Fruit fly (Drosophila melanogaster) whole organism, embryonic: ENCODE results near the gene CG5080.

Experiments used
- Asciz ChIP-seq: fragments of 200-800 bp; sonication (Bioruptor generic); optimal IDR thresholded peaks from 2 replicates; lab custom pipeline; 2017; ENCODE audit warnings: missing biosample characterization, mild to moderate bottlenecking, missing genetic modification characterization, missing genetic modification reagents
- Bgb ChIP-seq: fragments of 200-800 bp; sonication (Bioruptor generic); IDR thresholded peaks from 2 replicates; pipeline ENCODE4 v1.3.6; 2022; ENCODE audit warnings: missing biosample characterization, missing genetic modification characterization; ENCODE audit not compliant: partially characterized antibody
- CG10147 ChIP-seq: fragments of 200-800 bp; sonication (Bioruptor generic); optimal IDR thresholded peaks from 2 replicates; lab custom pipeline; 2019; ENCODE audit warnings: missing biosample characterization, mild to moderate bottlenecking, missing genetic modification characterization, moderate library complexity
- CG10209 ChIP-seq: fragments of 200-800 bp; sonication (Bioruptor generic); optimal IDR thresholded peaks from 3 replicates; lab custom pipeline; 2017; ENCODE audit warnings: missing biosample characterization, mild to moderate bottlenecking, missing genetic modification characterization, missing genetic modification reagents
- CG10543 ChIP-seq: fragments of 200-800 bp; sonication (Bioruptor generic); optimal IDR thresholded peaks from 3 replicates; lab custom pipeline; 2017; ENCODE audit warnings: missing biosample characterization, mild to moderate bottlenecking, missing genetic modification characterization, moderate library complexity
- CG11085 ChIP-seq: fragments of 200-800 bp; sonication (Bioruptor generic); IDR thresholded peaks from 2 replicates; pipeline ENCODE4 v1.3.6; 2022; ENCODE audit warnings: missing biosample characterization, missing genetic modification characterization
- CG12744 ChIP-seq: fragments of 200-800 bp; sonication (Bioruptor generic); optimal IDR thresholded peaks from 2 replicates; lab custom pipeline; 2016; ENCODE audit warnings: missing biosample characterization, missing genetic modification characterization
- CG13123 ChIP-seq: fragments of 200-800 bp; sonication (Bioruptor generic); optimal IDR thresholded peaks from 2 replicates; lab custom pipeline; 2016; ENCODE audit warnings: missing biosample characterization, missing genetic modification characterization
- CG15269 ChIP-seq: fragments of 200-800 bp; sonication (Bioruptor generic); optimal IDR thresholded peaks from 2 replicates; lab custom pipeline; 2018; ENCODE audit warnings: missing biosample characterization, mild to moderate bottlenecking, missing genetic modification characterization, moderate library complexity
- CG15696 ChIP-seq: fragments of 200-800 bp; sonication (Bioruptor generic); optimal IDR thresholded peaks from 2 replicates; lab custom pipeline; 2019; ENCODE audit warnings: missing biosample characterization, mild to moderate bottlenecking, missing genetic modification characterization, moderate library complexity
- CG17359 ChIP-seq: fragments of 200-800 bp; sonication (Bioruptor generic); optimal IDR thresholded peaks from 3 replicates; lab custom pipeline; 2018; ENCODE audit warnings: missing biosample characterization, mild to moderate bottlenecking, missing genetic modification characterization, moderate library complexity
- CG17612 ChIP-seq: fragments of 200-800 bp; sonication (Bioruptor generic); IDR thresholded peaks from 2 replicates; pipeline ENCODE4 v1.3.6; 2022; ENCODE audit warnings: missing biosample characterization, missing genetic modification characterization
- CG1832 ChIP-seq: fragments of 200-800 bp; sonication (Bioruptor generic); optimal IDR thresholded peaks from 2 replicates; lab custom pipeline; 2017; ENCODE audit warnings: missing biosample characterization, mild to moderate bottlenecking, missing genetic modification characterization, inconsistent platforms
- CG30431 ChIP-seq: fragments of 200-800 bp; sonication (Bioruptor generic); optimal IDR thresholded peaks from 2 replicates; lab custom pipeline; 2017; ENCODE audit warnings: missing biosample characterization, missing genetic modification characterization
- CG31388 ChIP-seq: fragments of 200-800 bp; sonication (Bioruptor generic); optimal IDR thresholded peaks from 2 replicates; lab custom pipeline; 2016; ENCODE audit warnings: missing biosample characterization, missing genetic modification characterization
- CG31441 ChIP-seq: fragments of 200-800 bp; sonication (Bioruptor generic); IDR thresholded peaks from 2 replicates; pipeline ENCODE4 v1.3.6; 2022; ENCODE audit warnings: missing biosample characterization, missing genetic modification characterization
- CG4360 ChIP-seq: fragments of 200-800 bp; sonication (Bioruptor generic); IDR thresholded peaks from 2 replicates; pipeline ENCODE4 v1.3.6; 2022; ENCODE audit warnings: missing biosample characterization, missing genetic modification characterization
- CG5953 ChIP-seq: fragments of 200-800 bp; sonication (Bioruptor generic); IDR thresholded peaks from 2 replicates; pipeline ENCODE4 v1.3.6; 2022; ENCODE audit warnings: missing biosample characterization, missing genetic modification characterization
- CG6272 ChIP-seq: fragments of 200-800 bp; sonication (Bioruptor generic); IDR thresholded peaks from 2 replicates; pipeline ENCODE4 v1.3.6; 2022; ENCODE audit warnings: missing biosample characterization, missing genetic modification characterization
- CG6765 ChIP-seq: fragments of 200-800 bp; sonication (Bioruptor generic); optimal IDR thresholded peaks from 3 replicates; lab custom pipeline; 2017; ENCODE audit warnings: missing biosample characterization, mild to moderate bottlenecking, missing genetic modification characterization
- CG7556 ChIP-seq: fragments of 200-800 bp; sonication (Bioruptor generic); optimal IDR thresholded peaks from 2 replicates; lab custom pipeline; 2017; ENCODE audit warnings: missing biosample characterization, mild to moderate bottlenecking, missing genetic modification characterization
- CG7839 ChIP-seq: fragments of 200-800 bp; sonication (Bioruptor generic); optimal IDR thresholded peaks from 3 replicates; lab custom pipeline; 2018; ENCODE audit warnings: missing biosample characterization, mild to moderate bottlenecking, missing genetic modification characterization, moderate library complexity
- CG8089 ChIP-seq: fragments of 200-800 bp; sonication (Bioruptor generic); optimal IDR thresholded peaks from 3 replicates; lab custom pipeline; 2016; ENCODE audit warnings: missing biosample characterization, missing genetic modification characterization
- CG8388 ChIP-seq: fragments of 200-800 bp; sonication (Bioruptor generic); optimal IDR thresholded peaks from 2 replicates; lab custom pipeline; 2019; ENCODE audit warnings: missing biosample characterization, mild to moderate bottlenecking, missing genetic modification characterization, moderate library complexity
- CHES-1-like ChIP-seq: fragments of 200-800 bp; sonication (Bioruptor generic); optimal IDR thresholded peaks from 2 replicates; lab custom pipeline; 2016; ENCODE audit warnings: missing biosample characterization, missing genetic modification characterization
- CTCF ChIP-seq: fragments of 200-800 bp; sonication (Bioruptor generic); optimal IDR thresholded peaks from 2 replicates; lab custom pipeline; 2017; ENCODE audit warnings: missing biosample characterization, mild to moderate bottlenecking, missing genetic modification characterization, moderate library complexity
- Dad ChIP-seq: fragments of 200-800 bp; sonication (Bioruptor generic); optimal IDR thresholded peaks from 3 replicates; lab custom pipeline; 2016; ENCODE audit warnings: missing biosample characterization, missing genetic modification characterization
- Fer1 ChIP-seq: fragments of 200-800 bp; sonication (Bioruptor generic); optimal IDR thresholded peaks from 2 replicates; lab custom pipeline; 2017; ENCODE audit warnings: missing biosample characterization, mild to moderate bottlenecking, missing genetic modification characterization
- HHEX ChIP-seq: fragments of 200-800 bp; sonication (Bioruptor generic); optimal IDR thresholded peaks from 3 replicates; lab custom pipeline; 2017; ENCODE audit warnings: missing biosample characterization, mild to moderate bottlenecking, missing genetic modification characterization, missing genetic modification reagents
- NK7.1 ChIP-seq: fragments of 200-800 bp; sonication (Bioruptor generic); optimal IDR thresholded peaks from 3 replicates; lab custom pipeline; 2016; ENCODE audit warnings: missing biosample characterization, missing genetic modification characterization
- Nf-YA ChIP-seq: fragments of 200-800 bp; sonication (Bioruptor generic); IDR thresholded peaks from 2 replicates; pipeline ENCODE4 v1.3.6; 2022; ENCODE audit warnings: missing biosample characterization, missing genetic modification characterization
- Spps ChIP-seq: fragments of 200-800 bp; sonication (Bioruptor generic); optimal IDR thresholded peaks from 2 replicates; lab custom pipeline; 2018; ENCODE audit warnings: missing biosample characterization, mild to moderate bottlenecking, missing genetic modification characterization
- crol ChIP-seq: fragments of 200-800 bp; sonication (Bioruptor generic); IDR thresholded peaks from 2 replicates; pipeline ENCODE4 v1.3.6; 2022; ENCODE audit warnings: missing biosample characterization, missing genetic modification characterization
- dmrt99B ChIP-seq: fragments of 200-800 bp; sonication (Bioruptor generic); optimal IDR thresholded peaks from 2 replicates; lab custom pipeline; 2018; ENCODE audit warnings: missing biosample characterization, mild to moderate bottlenecking, missing genetic modification characterization, moderate library complexity
- eyg ChIP-seq: fragments of 200-800 bp; sonication (Bioruptor generic); optimal IDR thresholded peaks from 3 replicates; lab custom pipeline; 2016; ENCODE audit warnings: missing biosample characterization, missing genetic modification characterization
- gem ChIP-seq: fragments of 200-800 bp; sonication (Bioruptor generic); optimal IDR thresholded peaks from 2 replicates; lab custom pipeline; 2019; ENCODE audit warnings: missing biosample characterization, mild to moderate bottlenecking, missing genetic modification characterization, moderate library complexity
- gt ChIP-seq: fragments of 200-800 bp; sonication (Bioruptor generic); IDR thresholded peaks from 2 replicates; pipeline ENCODE4 v1.3.6; 2022; ENCODE audit warnings: missing biosample characterization, missing genetic modification characterization
- ind ChIP-seq: fragments of 200-800 bp; sonication (Bioruptor generic); optimal IDR thresholded peaks from 3 replicates; lab custom pipeline; 2016; ENCODE audit warnings: missing biosample characterization, missing genetic modification characterization
- jumu ChIP-seq: fragments of 200-800 bp; sonication (Bioruptor generic); optimal IDR thresholded peaks from 3 replicates; lab custom pipeline; 2016; ENCODE audit warnings: missing biosample characterization, missing genetic modification characterization
- klu ChIP-seq: fragments of 200-800 bp; sonication (Bioruptor generic); IDR thresholded peaks from 2 replicates; pipeline ENCODE4 v1.3.6; 2022; ENCODE audit warnings: missing biosample characterization, missing genetic modification characterization
- lbe ChIP-seq: fragments of 200-800 bp; sonication (Bioruptor generic); optimal IDR thresholded peaks from 2 replicates; lab custom pipeline; 2016; ENCODE audit warnings: missing biosample characterization, mild to moderate bottlenecking, missing genetic modification characterization
- lov ChIP-seq, 2 experiments: fragments of 200-800 bp in 1 of 2; fragments of >200 bp in 1 of 2; sonication (Bioruptor generic) in 1 of 2; IDR thresholded peaks in 1 of 2; optimal IDR thresholded peaks in 1 of 2; 2 replicates in 1 of 2; 3 replicates in 1 of 2; pipeline versions ENCODE4 v1.3.6 to Lab custom; 2017 to 2022; ENCODE audit warnings: missing biosample characterization in 1 of 2, missing genetic modification characterization in 1 of 2
- mam ChIP-seq: fragments of 200-800 bp; sonication (Bioruptor generic); optimal IDR thresholded peaks from 3 replicates; lab custom pipeline; 2016; ENCODE audit warnings: missing biosample characterization, missing genetic modification characterization
- nau ChIP-seq: fragments of 200-800 bp; sonication (Bioruptor generic); optimal IDR thresholded peaks from 3 replicates; lab custom pipeline; 2017; ENCODE audit warnings: missing biosample characterization, mild to moderate bottlenecking, missing genetic modification characterization, missing genetic modification reagents
- otp ChIP-seq: fragments of 200-800 bp; sonication (Bioruptor generic); IDR thresholded peaks from 3 replicates; pipeline ENCODE4, ENCODE4 v1.3.6; 2022; ENCODE audit warnings: missing biosample characterization, missing genetic modification characterization
- pfk ChIP-seq: fragments of 200-800 bp; sonication (Bioruptor generic); optimal IDR thresholded peaks from 2 replicates; lab custom pipeline; 2018; ENCODE audit warnings: missing biosample characterization, mild to moderate bottlenecking, missing genetic modification characterization, moderate library complexity
- pho ChIP-seq: fragments of 200-800 bp; sonication (Bioruptor generic); optimal IDR thresholded peaks from 2 replicates; lab custom pipeline; 2016; ENCODE audit warnings: missing biosample characterization, missing genetic modification characterization
- psq ChIP-seq: fragments of 200-800 bp; sonication (Bioruptor generic); optimal IDR thresholded peaks from 2 replicates; lab custom pipeline; 2017; ENCODE audit warnings: missing biosample characterization, missing genetic modification characterization
- run ChIP-seq: fragments of 200-800 bp; sonication (Bioruptor generic); optimal IDR thresholded peaks from 3 replicates; lab custom pipeline; 2018; ENCODE audit warnings: missing biosample characterization, mild to moderate bottlenecking, missing genetic modification characterization
- trh ChIP-seq: fragments of 200-800 bp; sonication (Bioruptor generic); optimal IDR thresholded peaks from 2 replicates; lab custom pipeline; 2016; ENCODE audit warnings: missing biosample characterization, missing genetic modification characterization
- unpg ChIP-seq: fragments of 200-800 bp; sonication (Bioruptor generic); optimal IDR thresholded peaks from 3 replicates; lab custom pipeline; 2018; ENCODE audit warnings: missing biosample characterization, mild to moderate bottlenecking, missing genetic modification characterization, moderate library complexity
- z ChIP-seq: fragments of 200-800 bp; sonication (Bioruptor generic); IDR thresholded peaks from 3 replicates; pipeline ENCODE4 v1.3.6; 2022; ENCODE audit warnings: missing biosample characterization, missing genetic modification characterization

Gene CG5080

DNA sequence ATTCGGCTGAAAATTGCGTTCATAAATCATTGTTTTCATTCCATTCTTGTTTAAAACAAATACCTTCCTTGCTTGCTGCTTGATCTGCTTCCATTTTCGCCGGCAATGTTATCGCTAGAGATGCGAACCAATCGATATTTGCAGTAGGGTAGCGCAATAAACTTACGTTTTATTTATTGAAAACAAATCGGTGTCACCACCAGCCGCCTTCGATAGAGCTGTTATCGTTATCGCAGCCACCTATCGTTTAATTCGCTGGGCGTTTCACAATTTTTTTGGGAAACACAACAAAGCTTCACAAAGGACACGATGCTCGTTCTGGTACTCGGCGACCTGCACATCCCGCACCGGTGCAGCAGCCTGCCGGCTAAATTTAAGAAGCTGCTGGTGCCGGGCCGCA is 13.1 kb downstream of the CG5080 start, which contains the start of the genes Tfb4 and Vps29 (continued):
- TF ChIP-seq CG4360 (GFP tag; lab: Robert Waterston, UW) (no peak), trh (GFP tag; lab: Kevin White, UChicago) (no peak), eyg (GFP tag; lab: Kevin White, UChicago) (no peak), CG15269 (no peak), gt (GFP tag; lab: Robert Waterston, UW) (no peak), CG31388 (no peak), CHES-1-like (peak; percentile 65), run (no peak), Nf-YA (GFP tag; lab: Robert Waterston, UW) (no peak), z (GFP tag; lab: Robert Waterston, UW) (no peak), klu (GFP tag; lab: Robert Waterston, UW) (no peak), CG17612 (GFP tag; lab: Robert Waterston, UW) (no peak), CG15696 (tag; lab: Kevin White, UChicago) (no peak), ind (GFP tag; lab: Kevin White, UChicago) (peak; percentile 56), CG10209 (GFP tag; lab: Kevin White, UChicago) (no peak), CG8388 (GFP tag; lab: Kevin White, UChicago) (no peak), CG8089 (no peak), psq (no peak), CG6765 (GFP tag; lab: Kevin White, UChicago) (no peak), Spps (tag; lab: Kevin White, UChicago) (no peak), jumu (GFP tag; lab: Kevin White, UChicago) (peak; percentile 63), CG7839 (no peak), CG5953 (GFP tag; lab: Robert Waterston, UW) (no peak), pho (peak; percentile 20), CG30431 (GFP tag; lab: Kevin White, UChicago) (no peak), CG6272 (GFP tag; lab: Robert Waterston, UW) (peak; percentile 46; the same call in 1 of the 2 replicates), CG31441 (GFP tag; lab: Robert Waterston, UW) (no peak), CTCF (GFP tag; lab: Kevin White, UChicago) (no peak), CG11085 (GFP tag; lab: Robert Waterston, UW) (peak; percentile 46; the same call in 1 of the 2 replicates), lov (optimal IDR thresholded peaks at IDR 0.05; lab: Kevin White, UChicago) (no peak), lov (GFP tag; IDR thresholded peaks at IDR 0.05; lab: Robert Waterston, UW) (peak; percentile 66; the same call in 1 of the 3 replicates), Bgb (GFP tag; lab: Robert Waterston, UW) (peak; percentile 94), pfk (no peak), CG13123 (GFP tag; lab: Kevin White, UChicago) (no peak), CG10543 (GFP tag; lab: Kevin White, UChicago) (no peak), lbe (GFP tag; lab: Kevin White, UChicago) (no peak), NK7.1 (no peak), CG12744 (GFP tag; lab: Kevin White, UChicago) (no peak), CG17359 (tag; lab: Kevin White, UChicago) (no peak), Dad (no peak), CG1832 (no peak), CG7556 (GFP tag; lab: Kevin White, UChicago) (no peak), nau (no peak), dmrt99B (tag; lab: Kevin White, UChicago) (no peak), otp (GFP tag; lab: Robert Waterston, UW) (no peak), Fer1 (GFP tag; lab: Kevin White, UChicago) (peak; percentile 46), crol (no peak), gem (tag; lab: Kevin White, UChicago) (no peak), mam (GFP tag; lab: Kevin White, UChicago) (peak; percentile 73), CG10147 (GFP tag; lab: Kevin White, UChicago) (no peak), unpg (GFP tag; lab: Kevin White, UChicago) (no peak), Asciz (GFP tag; lab: Kevin White, UChicago) (no peak), HHEX (no peak)
